Worm (Caenorhabditis elegans) whole organism, mixed stage, embryonic: Measurements from ENCODE around the gene aqp-10.

ENCODE experiments used
- elt-1 ChIP-seq: sonication (generic microtip); optimal IDR thresholded peaks from 2 replicates; lab custom pipeline; 2017; ENCODE audit warnings: missing genetic modification characterization, mild to moderate bottlenecking, missing compliant biosample characterization, antibody characterized with exemption, moderate library complexity, borderline replicate concordance; ENCODE audit not compliant: insufficient read depth
- hlh-1 ChIP-seq: fragments of 150-350 bp; optimal IDR thresholded peaks from 2 replicates; lab custom pipeline; 2014; ENCODE audit warnings: missing biosample characterization, missing genetic modification reagents, missing genetic modification characterization
- lin-13 ChIP-seq: fragments of 150-350 bp; optimal IDR thresholded peaks from 2 replicates; lab custom pipeline; 2014; ENCODE audit warnings: missing biosample characterization, missing genetic modification characterization
- mls-2 ChIP-seq: sonication (generic microtip); optimal IDR thresholded peaks from 2 replicates; lab custom pipeline; 2016; ENCODE audit warnings: mild to moderate bottlenecking, missing genetic modification characterization, moderate library complexity, missing compliant biosample characterization
- nhr-12 ChIP-seq: fragments of 150-350 bp; optimal IDR thresholded peaks from 2 replicates; lab custom pipeline; 2014; ENCODE audit warnings: missing biosample characterization, missing genetic modification characterization
- nhr-237 ChIP-seq: fragments of 150-350 bp; optimal IDR thresholded peaks from 2 replicates; lab custom pipeline; 2014; ENCODE audit warnings: missing biosample characterization, missing genetic modification characterization
- nhr-28 ChIP-seq: fragments of 150-350 bp; optimal IDR thresholded peaks from 2 replicates; lab custom pipeline; 2014; ENCODE audit warnings: missing biosample characterization, missing genetic modification characterization
- nhr-76 ChIP-seq: sonication (generic microtip); optimal IDR thresholded peaks from 2 replicates; lab custom pipeline; 2017; ENCODE audit warnings: missing biosample characterization, missing genetic modification characterization
- pha-4 ChIP-seq: fragments of 150-350 bp; optimal IDR thresholded peaks from 2 replicates; lab custom pipeline; 2018; ENCODE audit warnings: missing biosample characterization, missing genetic modification reagents, missing genetic modification characterization
- snpc-4 ChIP-seq: fragments of 150-350 bp; optimal IDR thresholded peaks from 2 replicates; lab custom pipeline; 2014; ENCODE audit warnings: missing biosample characterization, missing genetic modification characterization
- unc-39 ChIP-seq: fragments of 150-350 bp; optimal IDR thresholded peaks from 2 replicates; lab custom pipeline; 2014; ENCODE audit warnings: missing biosample characterization, missing genetic modification characterization
- unc-62 ChIP-seq: fragments of 150-350 bp; optimal IDR thresholded peaks from 2 replicates; lab custom pipeline; 2014; ENCODE audit warnings: missing biosample characterization, missing genetic modification reagents, missing genetic modification characterization
- ztf-11 ChIP-seq: fragments of 150-350 bp; optimal IDR thresholded peaks from 2 replicates; lab custom pipeline; 2014; ENCODE audit warnings: missing biosample characterization, missing genetic modification characterization

ce11 chrII:9775790-9776189 lies 6.1 kb upstream of the aqp-10 start, which contains the start of gene T10B9.9:
- TF ChIP-seq nhr-28 (tag; lab: Kevin White, UChicago) (no peak), snpc-4 (tag; lab: Kevin White, UChicago) (no peak), unc-62 (GFP tag; lab: Kevin White, UChicago) (no peak), ztf-11 (tag; lab: Kevin White, UChicago) (no peak), mls-2 (tag; lab: Kevin White, UChicago) (no peak), nhr-76 (no peak), elt-1 (tag; lab: Kevin White, UChicago) (no peak), lin-13 (tag; lab: Kevin White, UChicago) (no peak), unc-39 (tag; lab: Kevin White, UChicago) (no peak), hlh-1 (tag; lab: Kevin White, UChicago) (no peak), nhr-237 (tag; lab: Kevin White, UChicago) (no peak), pha-4 (tag; lab: Kevin White, UChicago) (no peak), nhr-12 (tag; lab: Kevin White, UChicago) (no peak)
